Worm (Caenorhabditis elegans): ENCODE data around the gene F38E11.6.

- TF ChIP-seq ztf-23 (GFP tag; IDR thresholded peaks at IDR 0.05) (no peak), flt-1 (GFP tag; IDR thresholded peaks at IDR 0.05) (no peak), tab-1 (GFP tag; IDR thresholded peaks at IDR 0.05) (no peak), med-1 (GFP tag; optimal IDR thresholded peaks at IDR 0.05; ENCODE audit: insufficient read depth) (no peak), ref-1 (GFP tag; conservative IDR thresholded peaks at IDR 0.05) (no peak), ztf-29 (GFP tag; IDR thresholded peaks at IDR 0.05) (no peak)
These were observed 13.6 kb upstream of the F38E11.6 start, which contains the start of gene cng-3 for ce11 chrIV:9480936-9481335.
